Worm (Caenorhabditis elegans): Measurements from ENCODE around the gene hrg-9.

The hrg-9 gene

DNA sequence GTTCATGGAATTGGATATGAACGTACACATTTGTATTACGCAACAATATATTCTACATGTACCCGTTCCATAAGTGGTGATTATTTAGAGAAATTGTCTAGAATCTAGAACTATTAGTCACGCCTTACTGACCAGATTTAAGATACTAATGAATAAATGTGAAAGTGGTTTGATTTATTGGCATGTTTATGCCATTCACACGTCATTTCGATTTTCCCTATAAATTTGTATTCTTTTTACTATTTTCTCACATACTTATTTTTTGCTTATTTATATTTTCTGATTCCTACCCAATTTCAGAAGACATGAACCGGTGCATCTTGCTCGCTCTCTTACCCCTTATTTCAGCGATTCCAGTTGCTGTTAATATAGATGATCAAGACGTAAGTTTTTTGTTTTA lies 25.1 kb upstream of the hrg-9 start, which contains the start of gene F15B9.8:
Gene F15B9.8, plus strand, starts transcription at position 301 of the 400 bp plus-strand sequence.
- TF ChIP-seq D1046.2 (GFP tag; IDR thresholded peaks at IDR 0.05), result no peak

DNA sequence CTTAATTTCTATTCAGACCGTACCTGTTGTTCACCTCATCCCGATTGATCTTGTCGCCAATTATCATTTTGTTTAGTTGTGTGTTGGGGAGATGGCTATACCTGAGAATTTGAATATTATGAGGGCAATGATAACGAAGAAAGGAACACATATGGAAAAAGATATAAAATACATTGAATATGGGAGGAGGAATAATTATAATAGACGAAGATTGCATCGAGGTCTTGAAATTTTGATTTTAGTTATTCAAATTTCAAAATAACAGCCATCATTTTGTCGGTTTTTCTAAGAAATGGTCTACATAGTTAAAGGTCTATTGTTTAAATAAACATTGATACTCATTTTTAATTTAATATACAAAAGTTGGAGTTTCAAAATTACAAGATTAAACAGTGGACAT lies 23.9 kb upstream of the hrg-9 start, which contains the start of gene shw-3:
Gene shw-3, minus strand, starts transcription at position 101 of the 400 bp plus-strand sequence.
- TF ChIP-seq ZK546.5 (tag; optimal IDR thresholded peaks at IDR 0.05) (no peak), tag-97 (GFP tag; IDR thresholded peaks at IDR 0.05) (no peak), nhr-25 (tag; optimal IDR thresholded peaks at IDR 0.05; ENCODE audit: borderline replicate concordance, insufficient read depth) (no peak), gei-8 (GFP tag; optimal IDR thresholded peaks at IDR 0.05) (no peak), ceh-82 (tag; optimal IDR thresholded peaks at IDR 0.05) (no peak), Y48G9A.11 (GFP tag; IDR thresholded peaks at IDR 0.05) (no peak)

DNA sequence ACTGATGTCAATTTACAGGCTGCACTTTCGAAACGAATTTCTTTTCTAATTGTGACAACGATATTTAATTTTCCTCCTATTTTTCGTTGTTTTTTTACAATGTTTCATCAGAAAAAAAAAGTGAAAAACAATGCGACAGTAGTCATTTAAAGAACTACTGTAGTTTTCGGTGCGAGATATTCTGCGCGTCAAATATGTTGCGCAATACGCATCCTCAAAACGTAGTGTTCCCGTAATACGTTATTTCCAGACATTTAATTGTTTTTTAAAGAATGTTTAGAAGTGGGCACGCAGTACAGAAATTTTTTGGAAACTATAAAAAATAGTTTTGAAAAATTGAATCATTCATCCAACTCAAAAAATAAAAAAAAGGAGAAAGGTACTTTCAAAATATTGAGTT lies 10.9 kb upstream of the hrg-9 start:
- TF ChIP-seq unc-62 (GFP tag; optimal IDR thresholded peaks at IDR 0.05 in 1 of 2) (peak in 1 of 2 experiments; percentile 59), unc-62 (tag; optimal IDR thresholded peaks at IDR 0.05) (no peak), zag-1 (tag; optimal IDR thresholded peaks at IDR 0.05) (no peak), dpl-1 (GFP tag; optimal IDR thresholded peaks at IDR 0.05) (no peak), mes-2 (tag; optimal IDR thresholded peaks at IDR 0.05; ENCODE audit: poor library complexity, severe bottlenecking) (no peak), Y5F2A.4 (GFP tag; optimal IDR thresholded peaks at IDR 0.05) (no peak), mdl-1 (tag; optimal IDR thresholded peaks at IDR 0.05) (no peak)

ce11 chrV:12970575-12971160 lies 7.5 kb upstream of the hrg-9 start, which contains the start of gene pnn-1:
Gene pnn-1 (plus strand): TSS chrV:12971110.
- TF ChIP-seq hlh-30 (tag; optimal IDR thresholded peaks at IDR 0.05; ENCODE audit: insufficient read depth) (no peak), T20F7.1 (GFP tag; optimal IDR thresholded peaks at IDR 0.05) (peak; percentile 74), nhr-6 (tag; optimal IDR thresholded peaks at IDR 0.05) (peak; percentile 44), lsy-2 (tag; optimal IDR thresholded peaks at IDR 0.05) (peak in 1 of 2 experiments; percentile 90), lin-29 (GFP tag; IDR thresholded peaks at IDR 0.05) (no peak), mep-1 (tag; optimal IDR thresholded peaks at IDR 0.05) (peak; percentile 19), lin-38 (GFP tag; IDR thresholded peaks at IDR 0.05) (peak; percentile 75), dpl-1 (GFP tag; optimal IDR thresholded peaks at IDR 0.05) (peak; percentile 50), mes-2 (tag; optimal IDR thresholded peaks at IDR 0.05; ENCODE audit: poor library complexity, severe bottlenecking) (peak; percentile 68), dve-1 (tag; optimal IDR thresholded peaks at IDR 0.05; ENCODE audit: insufficient read depth) (peak; percentile 34), dmd-9 (GFP tag; IDR thresholded peaks at IDR 0.05) (no peak), rbr-2 (tag; optimal IDR thresholded peaks at IDR 0.05) (no peak)

DNA sequence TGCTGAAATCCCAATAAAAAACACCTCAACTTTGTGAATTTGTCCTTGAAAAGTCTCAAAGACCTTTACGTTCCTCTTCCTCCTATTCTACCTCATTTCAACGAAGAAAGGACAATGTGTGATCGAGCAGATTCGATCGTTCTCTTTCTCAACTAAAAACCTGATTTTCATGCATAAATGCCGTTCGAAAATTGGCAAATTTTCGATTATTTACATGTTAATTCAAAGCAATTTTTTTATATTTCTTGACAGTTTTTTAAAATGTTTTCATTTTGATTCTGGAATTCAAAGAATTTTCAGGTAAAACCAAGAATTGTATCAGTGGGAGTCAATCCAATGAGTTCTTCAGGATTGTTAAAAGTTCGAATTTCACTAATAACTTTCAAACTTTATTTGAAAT lies 5.4 kb upstream of the hrg-9 start, which contains the start of gene lin-46:
Gene lin-46, plus strand, starts transcription at position 301 of the 400 bp plus-strand sequence.
- TF ChIP-seq pha-4 (GFP tag; IDR thresholded peaks at IDR 0.05) (no peak), pha-4 (tag; optimal IDR thresholded peaks at IDR 0.05) (no peak), Y105C5A.15 (GFP tag; IDR thresholded peaks at IDR 0.05) (no peak), dve-1 (tag; optimal IDR thresholded peaks at IDR 0.05; ENCODE audit: insufficient read depth) (no peak), nhr-25 (tag; optimal IDR thresholded peaks at IDR 0.05; ENCODE audit: borderline replicate concordance, insufficient read depth) (no peak), zag-1 (tag; optimal IDR thresholded peaks at IDR 0.05) (no peak), ceh-62 (tag; optimal IDR thresholded peaks at IDR 0.05) (no peak), jun-1 (tag; optimal IDR thresholded peaks at IDR 0.05) (no peak), skn-1 (tag; optimal IDR thresholded peaks at IDR 0.05) (no peak), dmd-8 (GFP tag; IDR thresholded peaks at IDR 0.05) (no peak), T20F7.1 (GFP tag; optimal IDR thresholded peaks at IDR 0.05) (no peak), nhr-111 (GFP tag; optimal IDR thresholded peaks at IDR 0.05) (no peak)
